Worm (Caenorhabditis elegans): Measurements from ENCODE around the gene msp-56.
A peak's percentile ranks its signal among the peaks of the same experiment; 100 is the strongest.

The msp-56 gene

DNA sequence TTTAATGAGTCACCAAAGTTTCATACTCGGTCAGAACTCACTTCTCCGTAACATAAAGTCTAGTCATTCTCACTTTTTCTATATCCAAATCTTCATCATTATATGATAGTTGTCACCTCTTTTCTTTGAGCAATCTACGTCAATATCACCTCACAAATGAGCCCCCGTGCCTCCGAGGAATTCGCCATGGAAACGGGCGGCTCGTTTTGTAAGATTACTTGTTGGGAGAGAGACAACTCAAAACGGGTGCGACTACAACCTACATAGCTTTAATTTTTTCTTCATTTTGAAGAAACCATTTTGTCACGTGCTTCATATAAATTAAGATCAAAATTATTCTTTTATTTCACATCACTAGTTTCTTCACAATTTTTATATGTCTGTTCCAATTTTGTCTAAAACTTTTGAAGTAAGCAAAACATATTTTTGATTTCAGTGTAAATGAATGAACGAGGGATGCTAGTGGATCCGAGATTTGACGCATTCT lies 37.6 kb downstream of the msp-56 start, which contains the start of gene nhr-4:
TSS of gene nhr-4 (plus strand) at position 437 of the 487 bp plus-strand sequence.
- no peak for TF ChIP-seq pha-4 (GFP tag; IDR thresholded peaks at IDR 0.05)
- TF ChIP-seq pha-4 (tag; optimal IDR thresholded peaks at IDR 0.05), result no peak
- no peak for TF ChIP-seq ZK546.5 (tag; optimal IDR thresholded peaks at IDR 0.05)
- no peak for TF ChIP-seq F37D6.2 (tag; optimal IDR thresholded peaks at IDR 0.05)
- no peak for TF ChIP-seq nhr-10 (tag; optimal IDR thresholded peaks at IDR 0.05)
- no peak for TF ChIP-seq sdz-12 (GFP tag; optimal IDR thresholded peaks at IDR 0.05)
- no peak for TF ChIP-seq zip-2 (tag; optimal IDR thresholded peaks at IDR 0.05)
- no peak for TF ChIP-seq lin-15B (tag; optimal IDR thresholded peaks at IDR 0.05)
- TF ChIP-seq ceh-28 (tag; optimal IDR thresholded peaks at IDR 0.05), result no peak
- no peak for TF ChIP-seq gei-8 (GFP tag; optimal IDR thresholded peaks at IDR 0.05)
- TF ChIP-seq nhr-11 (tag; optimal IDR thresholded peaks at IDR 0.05), result no peak

DNA sequence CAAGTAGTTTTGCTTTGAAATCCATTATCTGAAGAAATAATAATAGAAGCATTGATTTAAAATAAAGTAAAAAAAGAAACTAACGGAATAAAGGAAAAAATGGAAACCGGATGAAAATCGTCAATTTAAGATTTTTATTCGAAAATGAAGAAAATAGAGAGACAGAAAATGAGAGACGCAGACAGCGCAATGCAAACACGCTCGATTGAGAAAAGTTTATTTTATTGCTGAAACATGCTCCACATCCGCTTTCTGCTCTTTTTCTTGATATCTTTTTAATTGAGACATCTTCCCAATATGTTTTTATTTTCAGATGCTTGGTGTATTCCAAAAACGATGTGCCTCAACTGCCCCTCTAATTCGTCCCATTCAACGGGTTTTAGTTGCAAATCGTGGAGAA lies 42.9 kb downstream of the msp-56 start, which contains the start of the genes prp-18 and mccc-1:
TSS of gene prp-18 (minus strand) at position 127 of the 400 bp plus-strand sequence.
TSS of gene mccc-1 (plus strand) at position 314 of the 400 bp plus-strand sequence.
- TF ChIP-seq mdt-29 (GFP tag; IDR thresholded peaks at IDR 0.05), result no peak
- no peak for TF ChIP-seq nhr-237 (tag; optimal IDR thresholded peaks at IDR 0.05)
- TF ChIP-seq sdz-12 (GFP tag; optimal IDR thresholded peaks at IDR 0.05), result no peak
- TF ChIP-seq hmg-1.1 (GFP tag; IDR thresholded peaks at IDR 0.05), result no peak
- no peak for TF ChIP-seq F26F4.8 (GFP tag; conservative IDR thresholded peaks at IDR 0.05)
- TF ChIP-seq daf-12 (tag; optimal IDR thresholded peaks at IDR 0.05), result no peak
- peak; percentile 48 for TF ChIP-seq T20F7.1 (GFP tag; optimal IDR thresholded peaks at IDR 0.05)
- TF ChIP-seq ces-1 (GFP tag; optimal IDR thresholded peaks at IDR 0.05), result no peak
- peak; percentile 61 for TF ChIP-seq dpl-1 (GFP tag; optimal IDR thresholded peaks at IDR 0.05)
- no peak for TF ChIP-seq Y5F2A.4 (GFP tag; optimal IDR thresholded peaks at IDR 0.05)
- no peak for TF ChIP-seq gei-8 (GFP tag; optimal IDR thresholded peaks at IDR 0.05)
- TF ChIP-seq madf-5 (GFP tag; IDR thresholded peaks at IDR 0.05), result 0 out of 4 replicates have a peak, but pooled peaks of 1 of the 2 experiments have one; percentile 14
- peak; percentile 94 for TF ChIP-seq lin-38 (GFP tag; IDR thresholded peaks at IDR 0.05)
- peak; percentile 64 for TF ChIP-seq unc-130 (GFP tag; optimal IDR thresholded peaks at IDR 0.05)
- no peak for TF ChIP-seq dve-1 (tag; optimal IDR thresholded peaks at IDR 0.05; ENCODE audit: insufficient read depth)
- no peak for TF ChIP-seq T26A8.4 (GFP tag; IDR thresholded peaks at IDR 0.05)
- no peak for TF ChIP-seq ceh-28 (tag; optimal IDR thresholded peaks at IDR 0.05)
- no peak for TF ChIP-seq daf-19 (GFP tag; conservative IDR thresholded peaks at IDR 0.05)
- no peak for TF ChIP-seq ceh-44 (GFP tag; IDR thresholded peaks at IDR 0.05)
- no peak for TF ChIP-seq zag-1 (tag; optimal IDR thresholded peaks at IDR 0.05)
- no peak for TF ChIP-seq daf-16 (GFP tag; optimal IDR thresholded peaks at IDR 0.05)
- no peak for TF ChIP-seq daf-16 (tag; optimal IDR thresholded peaks at IDR 0.05)
- TF ChIP-seq spr-1 (tag; optimal IDR thresholded peaks at IDR 0.05), result no peak
- no peak for TF ChIP-seq unc-62 (GFP tag; optimal IDR thresholded peaks at IDR 0.05 in 1 of 2)
- no peak for TF ChIP-seq unc-62 (tag; optimal IDR thresholded peaks at IDR 0.05)
- TF ChIP-seq lin-39 (tag; optimal IDR thresholded peaks at IDR 0.05), result no peak
- TF ChIP-seq zip-2 (tag; optimal IDR thresholded peaks at IDR 0.05), result no peak
- TF ChIP-seq D1046.2 (GFP tag; IDR thresholded peaks at IDR 0.05), result no peak
- TF ChIP-seq ceh-32 (tag; optimal IDR thresholded peaks at IDR 0.05; ENCODE audit: poor library complexity), result no peak
- TF ChIP-seq vab-7 (GFP tag; IDR thresholded peaks at IDR 0.05), result no peak
- TF ChIP-seq lsy-2 (tag; optimal IDR thresholded peaks at IDR 0.05), result no peak
- peak; percentile 34 for TF ChIP-seq nhr-77 (tag; optimal IDR thresholded peaks at IDR 0.05)
- no peak for TF ChIP-seq rbr-2 (tag; optimal IDR thresholded peaks at IDR 0.05)
- no peak for TF ChIP-seq Y75B8A.6 (GFP tag; IDR thresholded peaks at IDR 0.05)
- no peak for TF ChIP-seq fos-1 (tag; optimal IDR thresholded peaks at IDR 0.05)
- TF ChIP-seq cey-2 (tag; optimal IDR thresholded peaks at IDR 0.05; ENCODE audit: borderline replicate concordance, insufficient read depth), result no peak
- no peak for TF ChIP-seq ZK337.2 (GFP tag; IDR thresholded peaks at IDR 0.05)
- peak; percentile 4 for TF ChIP-seq nhr-28 (tag; optimal IDR thresholded peaks at IDR 0.05)
- no peak for TF ChIP-seq skn-1 (tag; optimal IDR thresholded peaks at IDR 0.05)
- TF ChIP-seq F44E2.7 (GFP tag; IDR thresholded peaks at IDR 0.05), result no peak
- TF ChIP-seq jun-1 (tag; optimal IDR thresholded peaks at IDR 0.05), result no peak
- TF ChIP-seq nhr-6 (tag; optimal IDR thresholded peaks at IDR 0.05), result peak; percentile 57
- TF ChIP-seq mdl-1 (tag; optimal IDR thresholded peaks at IDR 0.05), result no peak
- peak; percentile 72 for TF ChIP-seq mes-2 (tag; optimal IDR thresholded peaks at IDR 0.05; ENCODE audit: poor library complexity, severe bottlenecking)

All from whole organism, L4 larva.